Worm (Caenorhabditis elegans) whole organism, L4/young adult: ENCODE data around the gene F19G12.8.
"Not testable (repeated sequence)": the region's sequence is repeated elsewhere in the genome, so short reads cannot be mapped to it uniquely, and the experiment has no call there.

ENCODE experiments used
- W03F9.2 ChIP-seq: fragments of 150-350 bp; optimal IDR thresholded peaks from 2 replicates; lab custom pipeline; 2014; ENCODE audit warnings: missing biosample characterization, missing genetic modification characterization
- him-1 ChIP-seq: sonication (generic microtip); optimal IDR thresholded peaks from 2 replicates; lab custom pipeline; 2016; ENCODE audit warnings: missing genotype, missing genetic modification reagents, missing genetic modification characterization, missing compliant biosample characterization

DNA sequence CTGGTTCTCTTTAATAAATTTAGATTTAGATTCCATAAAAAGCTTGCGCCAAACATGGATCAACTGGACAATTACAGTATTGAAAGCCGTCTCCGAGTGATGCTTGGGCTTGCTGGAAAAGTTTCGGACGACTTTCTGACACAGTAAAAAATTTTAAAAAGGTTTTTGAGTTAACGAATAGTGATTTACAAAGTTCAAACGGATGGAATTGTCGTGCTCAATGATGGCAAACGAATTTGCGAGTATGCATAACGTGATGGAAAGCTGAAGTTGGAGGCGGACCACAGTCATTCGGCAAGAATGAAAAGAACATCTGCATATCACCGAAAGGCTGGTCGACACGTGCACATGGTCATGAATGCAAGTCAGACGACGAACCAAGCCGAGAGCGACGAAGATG, 13.1 kb upstream of the F19G12.8 start, which contains the start of gene ZK402.1:
- not testable (repeated sequence) for TF ChIP-seq W03F9.2, him-1 (tag; lab: Kevin White, UChicago)
